Fruit fly (Drosophila melanogaster) whole organism, wandering third instar larva: ENCODE results near the gene CG46463.

Experiments
- CrebA ChIP-seq: fragments of 200-800 bp; sonication (Bioruptor generic); optimal IDR thresholded peaks from 2 replicates; lab custom pipeline; 2016; ENCODE audit warnings: missing biosample characterization, mild to moderate bottlenecking, missing genetic modification characterization, borderline replicate concordance
- HLH106 ChIP-seq: fragments of 200-800 bp; optimal IDR thresholded peaks from 3 replicates; lab custom pipeline; 2019; ENCODE audit warnings: missing biosample characterization, mild to moderate bottlenecking, missing genetic modification characterization, moderate library complexity
- N ChIP-seq: fragments of >200 bp; optimal IDR thresholded peaks from 2 replicates; lab custom pipeline; 2018; ENCODE audit warnings: missing biosample characterization, missing external identifiers, missing genetic modification characterization
- Rel ChIP-seq, 2 experiments: fragments of 200-800 bp; sonication (Bioruptor generic) in 1 of 2; optimal IDR thresholded peaks; 2 replicates in 1 of 2; 3 replicates in 1 of 2; lab custom pipeline; 2016 to 2019; ENCODE audit warnings: mild to moderate bottlenecking in 2 of 2, missing biosample characterization in 2 of 2, missing genetic modification characterization in 2 of 2, moderate library complexity in 1 of 2
- dmrt93B ChIP-seq: fragments of 200-800 bp; sonication (Bioruptor generic); optimal IDR thresholded peaks from 2 replicates; lab custom pipeline; 2018; ENCODE audit warnings: missing biosample characterization, mild to moderate bottlenecking, missing genetic modification characterization
- foxo ChIP-seq, 2 experiments: fragments of 200-800 bp; sonication (Bioruptor generic); optimal IDR thresholded peaks; 2 replicates in 1 of 2; 3 replicates in 1 of 2; lab custom pipeline; 2016 to 2017; ENCODE audit warnings: missing biosample characterization in 2 of 2, missing genetic modification characterization in 2 of 2
- fru ChIP-seq: fragments of 200-800 bp; sonication (Bioruptor generic); optimal IDR thresholded peaks from 3 replicates; lab custom pipeline; 2016; ENCODE audit warnings: missing biosample characterization, mild to moderate bottlenecking, missing genetic modification characterization
- usp ChIP-seq: fragments of >200 bp; optimal IDR thresholded peaks from 2 replicates; lab custom pipeline; 2017; ENCODE audit warnings: missing biosample characterization, missing genetic modification characterization

dm6 chr3L:3414796-3415568 is 46.1 kb upstream of the CG46463 start:
- TF ChIP-seq dmrt93B (GFP tag; lab: Kevin White, UChicago) (no peak), foxo (GFP tag; optimal IDR thresholded peaks at IDR 0.05; lab: Kevin White, UChicago) (no peak), HLH106 (tag; lab: Kevin White, UChicago) (no peak), CrebA (GFP tag; lab: Kevin White, UChicago) (no peak), usp (no peak), N (GFP tag; lab: Kevin White, UChicago) (no peak), fru (GFP tag; lab: Kevin White, UChicago) (no peak), Rel (GFP tag; optimal IDR thresholded peaks at IDR 0.05; lab: Kevin White, UChicago) (no peak), Rel (tag; optimal IDR thresholded peaks at IDR 0.05; lab: Kevin White, UChicago) (no peak)
